Fruit fly (Drosophila melanogaster) whole organism, embryonic: Measurements from ENCODE around the gene shv.
A peak's percentile ranks its signal among the peaks of the same experiment; 100 is the strongest.

Experiments used
- Asciz ChIP-seq: fragments of 200-800 bp; sonication (Bioruptor generic); optimal IDR thresholded peaks from 2 replicates; lab custom pipeline; 2017; ENCODE audit warnings: missing biosample characterization, mild to moderate bottlenecking, missing genetic modification characterization, missing genetic modification reagents
- Atf3 ChIP-seq: fragments of 200-800 bp; sonication (Bioruptor generic); optimal IDR thresholded peaks from 3 replicates; lab custom pipeline; 2016; ENCODE audit warnings: missing biosample characterization, missing genetic modification characterization
- Bgb ChIP-seq: fragments of 200-800 bp; sonication (Bioruptor generic); IDR thresholded peaks from 2 replicates; pipeline ENCODE4 v1.3.6; 2022; ENCODE audit warnings: missing biosample characterization, missing genetic modification characterization; ENCODE audit not compliant: partially characterized antibody
- BtbVII ChIP-seq: fragments of 200-800 bp; sonication (Bioruptor generic); optimal IDR thresholded peaks from 3 replicates; lab custom pipeline; 2017; ENCODE audit warnings: missing biosample characterization, mild to moderate bottlenecking, missing genetic modification characterization
- CG10431 ChIP-seq: fragments of 200-800 bp; sonication (Bioruptor generic); optimal IDR thresholded peaks from 3 replicates; lab custom pipeline; 2018; ENCODE audit warnings: missing biosample characterization, mild to moderate bottlenecking, missing genetic modification characterization
- CG11085 ChIP-seq: fragments of 200-800 bp; sonication (Bioruptor generic); IDR thresholded peaks from 2 replicates; pipeline ENCODE4 v1.3.6; 2022; ENCODE audit warnings: missing biosample characterization, missing genetic modification characterization
- CG12769 ChIP-seq: fragments of 200-800 bp; sonication (Bioruptor generic); optimal IDR thresholded peaks from 2 replicates; lab custom pipeline; 2019; ENCODE audit warnings: missing biosample characterization, mild to moderate bottlenecking, missing genetic modification characterization, moderate library complexity
- CG13287 ChIP-seq: fragments of 200-800 bp; sonication (Bioruptor generic); IDR thresholded peaks from 2 replicates; pipeline ENCODE4 v1.3.6; 2022; ENCODE audit warnings: missing biosample characterization, missing genetic modification characterization; ENCODE audit not compliant: partially characterized antibody
- CG13296 ChIP-seq: fragments of 200-800 bp; sonication (Bioruptor generic); optimal IDR thresholded peaks from 3 replicates; lab custom pipeline; 2018; ENCODE audit warnings: missing biosample characterization, mild to moderate bottlenecking, missing genetic modification characterization
- CG13424 ChIP-seq: fragments of 200-800 bp; sonication (Bioruptor generic); optimal IDR thresholded peaks from 2 replicates; lab custom pipeline; 2019; ENCODE audit warnings: missing biosample characterization, mild to moderate bottlenecking, missing genetic modification characterization, moderate library complexity
- CG13624 ChIP-seq: fragments of 200-800 bp; sonication (Bioruptor generic); optimal IDR thresholded peaks from 2 replicates; lab custom pipeline; 2016; ENCODE audit warnings: missing biosample characterization, missing genetic modification characterization
- CG14441 ChIP-seq: fragments of 200-800 bp; sonication (Bioruptor generic); IDR thresholded peaks from 2 replicates; pipeline ENCODE4 v1.3.6; 2022; ENCODE audit warnings: missing biosample characterization, missing genetic modification characterization
- CG14965 ChIP-seq: fragments of 200-800 bp; sonication (Bioruptor generic); optimal IDR thresholded peaks from 2 replicates; lab custom pipeline; 2016; ENCODE audit warnings: missing biosample characterization, missing genetic modification characterization, borderline replicate concordance
- CG15269 ChIP-seq: fragments of 200-800 bp; sonication (Bioruptor generic); optimal IDR thresholded peaks from 2 replicates; lab custom pipeline; 2018; ENCODE audit warnings: missing biosample characterization, mild to moderate bottlenecking, missing genetic modification characterization, moderate library complexity
- CG1603 ChIP-seq: fragments of 200-800 bp; sonication (Bioruptor generic); optimal IDR thresholded peaks from 2 replicates; lab custom pipeline; 2019; ENCODE audit warnings: missing biosample characterization, mild to moderate bottlenecking, missing genetic modification characterization, moderate library complexity
- CG17802 ChIP-seq: fragments of 200-800 bp; sonication (Bioruptor generic); optimal IDR thresholded peaks from 2 replicates; lab custom pipeline; 2018; ENCODE audit warnings: missing biosample characterization, mild to moderate bottlenecking, missing genetic modification characterization, moderate library complexity
- CG17912 ChIP-seq: fragments of 200-800 bp; sonication (Bioruptor generic); optimal IDR thresholded peaks from 2 replicates; lab custom pipeline; 2018; ENCODE audit warnings: missing biosample characterization, mild to moderate bottlenecking, missing genetic modification characterization
- CG18262 ChIP-seq: fragments of 200-800 bp; optimal IDR thresholded peaks from 3 replicates; lab custom pipeline; 2019; ENCODE audit warnings: missing biosample characterization, mild to moderate bottlenecking, missing genetic modification characterization, moderate library complexity
- CG3065 ChIP-seq: fragments of 200-800 bp; sonication (Bioruptor generic); optimal IDR thresholded peaks from 2 replicates; lab custom pipeline; 2016; ENCODE audit warnings: missing biosample characterization, missing genetic modification characterization
- CG32532 ChIP-seq: fragments of 200-800 bp; sonication (Bioruptor generic); IDR thresholded peaks from 2 replicates; pipeline ENCODE4 v1.3.6; 2022; ENCODE audit warnings: missing biosample characterization, missing genetic modification characterization
- CG4707 ChIP-seq: fragments of 200-800 bp; sonication (Bioruptor generic); optimal IDR thresholded peaks from 2 replicates; lab custom pipeline; 2018; ENCODE audit warnings: missing biosample characterization, mild to moderate bottlenecking, missing genetic modification characterization, moderate library complexity
- CG4730 ChIP-seq: fragments of 200-800 bp; sonication (Bioruptor generic); IDR thresholded peaks from 2 replicates; pipeline ENCODE4 v1.3.6; 2022; ENCODE audit warnings: missing biosample characterization, missing genetic modification characterization
- CG4854 ChIP-seq: fragments of 200-800 bp; sonication (Bioruptor generic); optimal IDR thresholded peaks from 2 replicates; lab custom pipeline; 2016; ENCODE audit warnings: missing biosample characterization, missing genetic modification characterization, inconsistent platforms
- CG6683 ChIP-seq: fragments of 200-800 bp; sonication (Bioruptor generic); optimal IDR thresholded peaks from 2 replicates; lab custom pipeline; 2017; ENCODE audit warnings: missing biosample characterization, mild to moderate bottlenecking, missing genetic modification characterization, missing genetic modification reagents
- CG7357 ChIP-seq: fragments of 200-800 bp; sonication (Bioruptor generic); IDR thresholded peaks from 3 replicates; pipeline ENCODE4 v1.3.6; 2022; ENCODE audit warnings: missing biosample characterization, missing genetic modification characterization
- CG7556 ChIP-seq: fragments of 200-800 bp; sonication (Bioruptor generic); optimal IDR thresholded peaks from 2 replicates; lab custom pipeline; 2017; ENCODE audit warnings: missing biosample characterization, mild to moderate bottlenecking, missing genetic modification characterization
- CG7786 ChIP-seq: fragments of 200-800 bp; sonication (Bioruptor generic); optimal IDR thresholded peaks from 2 replicates; lab custom pipeline; 2016; ENCODE audit warnings: missing biosample characterization, missing genetic modification characterization
- CG8924 ChIP-seq: fragments of 200-800 bp; optimal IDR thresholded peaks from 3 replicates; lab custom pipeline; 2019; ENCODE audit warnings: missing biosample characterization, mild to moderate bottlenecking, missing genetic modification characterization, moderate library complexity
- CG9437 ChIP-seq: fragments of 200-800 bp; sonication (Bioruptor generic); optimal IDR thresholded peaks from 2 replicates; lab custom pipeline; 2018; ENCODE audit warnings: missing biosample characterization, mild to moderate bottlenecking, missing genetic modification characterization
- CG9727 ChIP-seq: fragments of 200-800 bp; sonication (Bioruptor generic); optimal IDR thresholded peaks from 3 replicates; lab custom pipeline; 2017; ENCODE audit warnings: missing biosample characterization, mild to moderate bottlenecking, missing genetic modification characterization
- CG9932 ChIP-seq: fragments of 200-800 bp; sonication (Bioruptor generic); IDR thresholded peaks from 2 replicates; pipeline ENCODE4 v1.3.6; 2022; ENCODE audit warnings: missing biosample characterization, missing genetic modification characterization
- Dip3 ChIP-seq: fragments of 200-800 bp; sonication (Bioruptor generic); optimal IDR thresholded peaks from 3 replicates; lab custom pipeline; 2016; ENCODE audit warnings: missing biosample characterization, missing genetic modification characterization
- HLH4C ChIP-seq: fragments of 200-800 bp; sonication (Bioruptor generic); IDR thresholded peaks from 3 replicates; pipeline ENCODE4 v1.3.6; 2022; ENCODE audit warnings: missing biosample characterization, missing genetic modification characterization; ENCODE audit not compliant: partially characterized antibody
- Hmx ChIP-seq: fragments of 200-800 bp; sonication (Bioruptor generic); optimal IDR thresholded peaks from 2 replicates; lab custom pipeline; 2016; ENCODE audit warnings: missing biosample characterization, missing genetic modification characterization
- MESR4 ChIP-seq: fragments of 200-800 bp; sonication (Bioruptor generic); optimal IDR thresholded peaks from 2 replicates; lab custom pipeline; 2018; ENCODE audit warnings: missing biosample characterization, mild to moderate bottlenecking, missing genetic modification characterization, moderate library complexity
- Ptx1 ChIP-seq: fragments of 200-800 bp; sonication (Bioruptor generic); IDR thresholded peaks from 2 replicates; pipeline ENCODE4 v1.3.6; 2022; ENCODE audit warnings: missing biosample characterization, missing genetic modification characterization
- Xbp1 ChIP-seq: fragments of 200-800 bp; sonication (Bioruptor generic); optimal IDR thresholded peaks from 3 replicates; lab custom pipeline; 2016; ENCODE audit warnings: missing biosample characterization, mild to moderate bottlenecking, missing genetic modification characterization
- ase ChIP-seq: fragments of 200-800 bp; sonication (Bioruptor generic); IDR thresholded peaks from 3 replicates; pipeline ENCODE4 v1.3.6; 2022; ENCODE audit warnings: missing biosample characterization, missing genetic modification characterization
- br ChIP-seq: fragments of >200 bp; optimal IDR thresholded peaks from 2 replicates; lab custom pipeline; 2017
- danr ChIP-seq: fragments of 200-800 bp; sonication (Bioruptor generic); IDR thresholded peaks from 2 replicates; pipeline ENCODE4 v1.3.6; 2022; ENCODE audit warnings: missing biosample characterization, missing genetic modification characterization
- her ChIP-seq: fragments of 200-800 bp; sonication (Bioruptor generic); optimal IDR thresholded peaks from 2 replicates; lab custom pipeline; 2016; ENCODE audit warnings: missing biosample characterization, missing genetic modification characterization
- ind ChIP-seq: fragments of 200-800 bp; sonication (Bioruptor generic); optimal IDR thresholded peaks from 3 replicates; lab custom pipeline; 2016; ENCODE audit warnings: missing biosample characterization, missing genetic modification characterization
- insv ChIP-seq, 2 experiments: fragments of 200-800 bp; sonication (Bioruptor generic); optimal IDR thresholded peaks; 3 replicates each; lab custom pipeline; 2016 to 2018; ENCODE audit warnings: missing biosample characterization in 2 of 2, missing genetic modification characterization in 2 of 2
- inv ChIP-seq: fragments of 200-800 bp; sonication (Bioruptor generic); IDR thresholded peaks from 2 replicates; pipeline ENCODE4 v1.3.6; 2022; ENCODE audit warnings: missing biosample characterization, missing genetic modification characterization; ENCODE audit not compliant: partially characterized antibody
- oc ChIP-seq: fragments of 200-800 bp; sonication (Bioruptor generic); optimal IDR thresholded peaks from 2 replicates; lab custom pipeline; 2018; ENCODE audit warnings: missing biosample characterization, mild to moderate bottlenecking, missing genetic modification characterization, moderate library complexity
- pan ChIP-seq, 4 experiments: fragments of >200 bp in 3 of 4; fragments of 200-800 bp in 1 of 4; sonication (Bioruptor generic) in 1 of 4; optimal IDR thresholded peaks in 3 of 4; IDR thresholded peaks in 1 of 4; 2 replicates each; pipeline versions ENCODE4 v1.3.6 to Lab custom; 2017 to 2022; ENCODE audit warnings: missing biosample characterization in 2 of 4, missing genetic modification characterization in 2 of 4, mixed read lengths in 1 of 4
- ro ChIP-seq: fragments of 200-800 bp; sonication (Bioruptor generic); IDR thresholded peaks from 2 replicates; pipeline ENCODE4 v1.3.6; 2022; ENCODE audit warnings: missing biosample characterization, missing genetic modification characterization
- seq ChIP-seq: fragments of 200-800 bp; sonication (Bioruptor generic); IDR thresholded peaks from 2 replicates; pipeline ENCODE4 v1.3.6; 2022; ENCODE audit warnings: missing biosample characterization, missing genetic modification characterization
- zen ChIP-seq: fragments of 200-800 bp; sonication (Bioruptor generic); optimal IDR thresholded peaks from 3 replicates; lab custom pipeline; 2018; ENCODE audit warnings: missing biosample characterization, mild to moderate bottlenecking, missing genetic modification characterization, moderate library complexity
- zen2 ChIP-seq: fragments of 200-800 bp; sonication (Bioruptor generic); IDR thresholded peaks from 3 replicates; pipeline ENCODE4 v1.3.6; 2022; ENCODE audit warnings: missing biosample characterization, missing genetic modification characterization; ENCODE audit not compliant: partially characterized antibody

Gene shv

DNA sequence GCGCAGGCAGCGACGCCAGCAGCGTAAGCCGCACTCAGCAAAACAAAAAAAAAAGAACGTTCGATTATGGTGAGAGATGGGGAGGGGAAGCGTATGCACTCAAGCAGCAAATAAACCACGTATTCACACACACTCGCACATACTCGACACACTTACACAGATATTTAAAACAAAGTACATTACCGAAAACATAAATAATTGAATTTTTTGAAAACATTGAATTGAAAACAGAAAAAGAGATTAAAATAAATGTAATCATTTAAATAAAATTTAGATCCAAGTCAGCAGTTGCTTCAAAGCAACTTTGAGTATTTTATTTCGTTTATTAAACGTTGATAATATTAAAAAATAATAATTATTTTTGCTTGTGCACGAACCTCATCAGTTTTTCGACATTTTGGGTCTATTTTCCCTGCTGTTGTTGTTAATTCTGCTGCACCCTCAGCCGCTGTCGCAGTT, 18.1 kb downstream of the shv start (continued):
- TF ChIP-seq CG4707 (no peak), Ptx1 (GFP tag; lab: Robert Waterston, UW) (0 out of 2 replicates have a peak, but pooled peaks have one; percentile 79), CG4730 (GFP tag; lab: Robert Waterston, UW) (no peak), CG13296 (GFP tag; lab: Kevin White, UChicago) (peak; percentile 28), Asciz (GFP tag; lab: Kevin White, UChicago) (peak; percentile 29), zen2 (no peak), inv (GFP tag; lab: Robert Waterston, UW) (no peak), MESR4 (no peak), oc (tag; lab: Kevin White, UChicago) (peak; percentile 64), her (no peak), CG14965 (GFP tag; lab: Kevin White, UChicago) (no peak), CG3065 (no peak), CG13287 (no peak), CG13624 (GFP tag; lab: Kevin White, UChicago) (no peak), zen (tag; lab: Kevin White, UChicago) (no peak), CG15269 (tag; lab: Kevin White, UChicago) (peak; percentile 80), br (lab: Kevin White, UChicago) (no peak), CG17802 (tag; lab: Kevin White, UChicago) (peak; percentile 20), HLH4C (GFP tag; lab: Robert Waterston, UW) (no peak), CG7786 (GFP tag; lab: Kevin White, UChicago) (no peak), CG7357 (GFP tag; lab: Robert Waterston, UW) (peak; percentile 55; the same call in 1 of the 3 replicates), Xbp1 (peak; percentile 61), CG14441 (GFP tag; lab: Robert Waterston, UW) (no peak), CG13424 (tag; lab: Kevin White, UChicago) (peak; percentile 78), CG12769 (tag; lab: Kevin White, UChicago) (no peak), Hmx (GFP tag; lab: Kevin White, UChicago) (no peak), seq (no peak), CG18262 (tag; lab: Kevin White, UChicago) (peak; percentile 68), CG9932 (GFP tag; lab: Robert Waterston, UW) (no peak), ind (GFP tag; lab: Kevin White, UChicago) (peak; percentile 30), CG6683 (peak; percentile 53), Atf3 (no peak), ase (no peak), CG9727 (GFP tag; lab: Kevin White, UChicago) (peak; percentile 29), CG17912 (GFP tag; lab: Kevin White, UChicago) (no peak), insv (GFP tag; optimal IDR thresholded peaks at IDR 0.05; lab: Kevin White, UChicago) (no peak), CG7556 (GFP tag; lab: Kevin White, UChicago) (peak; percentile 69), CG8924 (peak; percentile 56), CG1603 (tag; lab: Kevin White, UChicago) (no peak), CG4854 (GFP tag; lab: Kevin White, UChicago) (no peak), BtbVII (peak; percentile 59), Dip3 (no peak), ro (no peak), danr (no peak), CG32532 (GFP tag; lab: Robert Waterston, UW) (no peak), CG9437 (GFP tag; lab: Kevin White, UChicago) (no peak), CG11085 (no peak), pan (optimal IDR thresholded peaks at IDR 0.05; lab: Kevin White, UChicago) (no peak), pan (GFP tag; optimal IDR thresholded peaks at IDR 0.05 in 1 of 2, IDR thresholded peaks at IDR 0.05 in 1 of 2) (no peak), CG10431 (GFP tag; lab: Kevin White, UChicago) (no peak), Bgb (no peak)
